Worm (Caenorhabditis elegans) whole organism, mixed stage, embryonic: ENCODE data around the gene atg-10.

ENCODE experiments used
- M03D4.4 ChIP-seq: sonication (generic microtip); optimal IDR thresholded peaks from 2 replicates; lab custom pipeline; 2017; ENCODE audit warnings: mild to moderate bottlenecking, missing genetic modification characterization, missing compliant biosample characterization
- bed-3 ChIP-seq: fragments of 200-800 bp; sonication (Bioruptor generic); optimal IDR thresholded peaks from 3 replicates; lab custom pipeline; 2018; ENCODE audit warnings: mild to moderate bottlenecking, missing genetic modification characterization, moderate library complexity, missing compliant biosample characterization
- ceh-39 ChIP-seq: fragments of 150-350 bp; optimal IDR thresholded peaks from 2 replicates; lab custom pipeline; 2014; ENCODE audit warnings: missing biosample characterization, missing genetic modification characterization
- ceh-43 ChIP-seq: fragments of 200-800 bp; sonication (Bioruptor generic); optimal IDR thresholded peaks from 2 replicates; lab custom pipeline; 2018; ENCODE audit warnings: mild to moderate bottlenecking, missing genetic modification characterization, moderate library complexity, missing compliant biosample characterization
- ces-1 ChIP-seq: fragments of 150-350 bp; optimal IDR thresholded peaks from 2 replicates; lab custom pipeline; 2014; ENCODE audit warnings: missing biosample characterization, missing genetic modification reagents, missing genetic modification characterization
- elt-1 ChIP-seq: sonication (generic microtip); optimal IDR thresholded peaks from 2 replicates; lab custom pipeline; 2017; ENCODE audit warnings: missing genetic modification characterization, mild to moderate bottlenecking, missing compliant biosample characterization, antibody characterized with exemption, moderate library complexity, borderline replicate concordance; ENCODE audit not compliant: insufficient read depth
- elt-3 ChIP-seq: fragments of 150-350 bp; optimal IDR thresholded peaks from 2 replicates; lab custom pipeline; 2014; ENCODE audit warnings: missing biosample characterization, missing genetic modification characterization
- ham-2 ChIP-seq: fragments of 200-800 bp; sonication (Bioruptor generic); optimal IDR thresholded peaks from 2 replicates; lab custom pipeline; 2018; ENCODE audit warnings: mild to moderate bottlenecking, missing genetic modification characterization, missing compliant biosample characterization
- hlh-1 ChIP-seq: fragments of 150-350 bp; optimal IDR thresholded peaks from 2 replicates; lab custom pipeline; 2014; ENCODE audit warnings: missing biosample characterization, missing genetic modification reagents, missing genetic modification characterization
- lin-13 ChIP-seq: fragments of 150-350 bp; optimal IDR thresholded peaks from 2 replicates; lab custom pipeline; 2014; ENCODE audit warnings: missing biosample characterization, missing genetic modification characterization
- lin-32 ChIP-seq: fragments of 200-800 bp; sonication (Bioruptor generic); optimal IDR thresholded peaks from 2 replicates; lab custom pipeline; 2018; ENCODE audit warnings: mild to moderate bottlenecking, missing genetic modification characterization, missing compliant biosample characterization
- lsy-2 ChIP-seq: fragments of 150-350 bp; optimal IDR thresholded peaks from 2 replicates; lab custom pipeline; 2014; ENCODE audit warnings: missing biosample characterization, missing genetic modification characterization
- mab-5 ChIP-seq: fragments of 150-350 bp; optimal IDR thresholded peaks from 2 replicates; lab custom pipeline; 2014; ENCODE audit warnings: missing biosample characterization, missing genetic modification characterization
- mep-1 ChIP-seq: fragments of 150-350 bp; optimal IDR thresholded peaks from 2 replicates; lab custom pipeline; 2017; ENCODE audit warnings: missing biosample characterization, missing genetic modification reagents, missing genetic modification characterization, inconsistent platforms
- mls-2 ChIP-seq: sonication (generic microtip); optimal IDR thresholded peaks from 2 replicates; lab custom pipeline; 2016; ENCODE audit warnings: mild to moderate bottlenecking, missing genetic modification characterization, moderate library complexity, missing compliant biosample characterization
- nhr-12 ChIP-seq: fragments of 150-350 bp; optimal IDR thresholded peaks from 2 replicates; lab custom pipeline; 2014; ENCODE audit warnings: missing biosample characterization, missing genetic modification characterization
- nhr-2 ChIP-seq: fragments of 150-350 bp; optimal IDR thresholded peaks from 2 replicates; lab custom pipeline; 2014; ENCODE audit warnings: missing biosample characterization, missing genetic modification characterization
- nhr-237 ChIP-seq: fragments of 150-350 bp; optimal IDR thresholded peaks from 2 replicates; lab custom pipeline; 2014; ENCODE audit warnings: missing biosample characterization, missing genetic modification characterization
- nhr-76 ChIP-seq: sonication (generic microtip); optimal IDR thresholded peaks from 2 replicates; lab custom pipeline; 2017; ENCODE audit warnings: missing biosample characterization, missing genetic modification characterization
- pha-4 ChIP-seq: fragments of 150-350 bp; optimal IDR thresholded peaks from 2 replicates; lab custom pipeline; 2018; ENCODE audit warnings: missing biosample characterization, missing genetic modification reagents, missing genetic modification characterization
- sem-2 ChIP-seq: fragments of 200-800 bp; sonication (Bioruptor generic); optimal IDR thresholded peaks from 2 replicates; lab custom pipeline; 2018; ENCODE audit warnings: mild to moderate bottlenecking, missing genetic modification characterization, missing compliant biosample characterization
- snpc-4 ChIP-seq: fragments of 150-350 bp; optimal IDR thresholded peaks from 2 replicates; lab custom pipeline; 2014; ENCODE audit warnings: missing biosample characterization, missing genetic modification characterization
- tbx-8 ChIP-seq: fragments of 200-800 bp; sonication (Bioruptor generic); optimal IDR thresholded peaks from 2 replicates; lab custom pipeline; 2018; ENCODE audit warnings: mild to moderate bottlenecking, missing genetic modification characterization, moderate library complexity, missing compliant biosample characterization
- unc-39 ChIP-seq: fragments of 150-350 bp; optimal IDR thresholded peaks from 2 replicates; lab custom pipeline; 2014; ENCODE audit warnings: missing biosample characterization, missing genetic modification characterization
- unc-62 ChIP-seq: fragments of 150-350 bp; optimal IDR thresholded peaks from 2 replicates; lab custom pipeline; 2014; ENCODE audit warnings: missing biosample characterization, missing genetic modification reagents, missing genetic modification characterization
- zip-8 ChIP-seq: fragments of 150-350 bp; optimal IDR thresholded peaks from 2 replicates; lab custom pipeline; 2014; ENCODE audit warnings: missing biosample characterization, missing genetic modification characterization

Gene atg-10

ce11 chrII:8643627-8644356 is 15.1 kb upstream of the atg-10 start:
- no peak for TF ChIP-seq lin-13 (tag; lab: Kevin White, UChicago)
- no peak for TF ChIP-seq nhr-2
- TF ChIP-seq mab-5 (tag; lab: Kevin White, UChicago): no peak
- TF ChIP-seq tbx-8 (GFP tag; lab: Kevin White, UChicago): no peak
- TF ChIP-seq ces-1 (GFP tag; lab: Kevin White, UChicago): peak; percentile 60
- TF ChIP-seq mep-1 (tag; lab: Kevin White, UChicago): no peak
- peak; percentile 2 for TF ChIP-seq unc-62 (GFP tag; lab: Kevin White, UChicago)
- TF ChIP-seq nhr-237 (tag; lab: Kevin White, UChicago): no peak
- TF ChIP-seq sem-2 (GFP tag; lab: Kevin White, UChicago): no peak
- no peak for TF ChIP-seq zip-8 (tag; lab: Kevin White, UChicago)
- no peak for TF ChIP-seq mls-2
- TF ChIP-seq elt-3 (tag; lab: Kevin White, UChicago): no peak
- TF ChIP-seq pha-4 (tag; lab: Kevin White, UChicago): no peak
- TF ChIP-seq, all 35 proteins: peak for 2

- no peak for TF ChIP-seq M03D4.4
- TF ChIP-seq elt-1 (tag; lab: Kevin White, UChicago): no peak
- no peak for TF ChIP-seq bed-3
- TF ChIP-seq ceh-39 (tag; lab: Kevin White, UChicago): no peak
- no peak for TF ChIP-seq tbx-8 (GFP tag; lab: Kevin White, UChicago)
Observed at ce11 chrII:8646437-8646836, 12.5 kb upstream of the atg-10 start.

- TF ChIP-seq mep-1 (tag; lab: Kevin White, UChicago) (no peak), unc-39 (tag; lab: Kevin White, UChicago) (no peak), lsy-2 (tag; lab: Kevin White, UChicago) (no peak), nhr-237 (tag; lab: Kevin White, UChicago) (no peak), elt-1 (tag; lab: Kevin White, UChicago) (no peak), unc-62 (GFP tag; lab: Kevin White, UChicago) (no peak), sem-2 (GFP tag; lab: Kevin White, UChicago) (no peak), pha-4 (tag; lab: Kevin White, UChicago) (no peak), ces-1 (GFP tag; lab: Kevin White, UChicago) (no peak), nhr-12 (tag; lab: Kevin White, UChicago) (no peak), bed-3 (no peak), snpc-4 (tag; lab: Kevin White, UChicago) (no peak), M03D4.4 (no peak), ceh-43 (GFP tag; lab: Kevin White, UChicago) (no peak), lin-13 (tag; lab: Kevin White, UChicago) (no peak), lin-32 (GFP tag; lab: Kevin White, UChicago) (no peak), mab-5 (tag; lab: Kevin White, UChicago) (no peak), hlh-1 (tag; lab: Kevin White, UChicago) (no peak), ham-2 (GFP tag; lab: Kevin White, UChicago) (no peak)
Observed at ce11 chrII:8648843-8649242, 10.1 kb upstream of the atg-10 start.

- TF ChIP-seq hlh-1 (tag; lab: Kevin White, UChicago) (no peak), pha-4 (tag; lab: Kevin White, UChicago) (no peak), ham-2 (GFP tag; lab: Kevin White, UChicago) (no peak), zip-8 (tag; lab: Kevin White, UChicago) (no peak), ces-1 (GFP tag; lab: Kevin White, UChicago) (no peak), nhr-2 (no peak), elt-1 (tag; lab: Kevin White, UChicago) (no peak), M03D4.4 (no peak), unc-62 (GFP tag; lab: Kevin White, UChicago) (no peak)
Observed at ce11 chrII:8650644-8651159, 8.2 kb upstream of the atg-10 start, which contains the start of gene pyr-1. pyr-1 (plus strand) TSS chrII:8651109.

ce11 chrII:8661539-8661938 is 2.6 kb downstream of the atg-10 start, which contains the start of the genes piga-1 and eif-2Bepsilon:
piga-1 (minus strand) TSS chrII:8661712.
eif-2Bepsilon (plus strand) TSS chrII:8661869.
- TF ChIP-seq nhr-12 (tag; lab: Kevin White, UChicago) (no peak), nhr-2 (no peak), nhr-76 (no peak), zip-8 (tag; lab: Kevin White, UChicago) (peak; percentile 56)
